Fruit fly (Drosophila melanogaster) whole organism, prepupa: ENCODE data around the gene opm.

ENCODE experiments used
- CG6792 ChIP-seq: fragments of 200-800 bp; sonication (Bioruptor generic); optimal IDR thresholded peaks from 3 replicates; lab custom pipeline; 2016; ENCODE audit warnings: missing biosample characterization, missing genetic modification characterization
- CG9139 ChIP-seq: fragments of 200-800 bp; sonication (Bioruptor generic); optimal IDR thresholded peaks from 3 replicates; lab custom pipeline; 2017; ENCODE audit warnings: missing biosample characterization, mild to moderate bottlenecking, missing genetic modification characterization
- Eip75B ChIP-seq: fragments of 200-800 bp; sonication (Bioruptor generic); optimal IDR thresholded peaks from 3 replicates; lab custom pipeline; 2016; ENCODE audit warnings: missing biosample characterization, missing genetic modification characterization
- Eip78C ChIP-seq: fragments of 200-800 bp; sonication (Bioruptor generic); peaks from one replicate; lab custom pipeline; 2016; ENCODE audit warnings: missing biosample characterization, missing genetic modification characterization
- Gug ChIP-seq: fragments of 200-800 bp; sonication (Bioruptor generic); IDR thresholded peaks from 2 replicates; pipeline ENCODE4 v1.3.6; 2022; ENCODE audit warnings: missing biosample characterization, missing genetic modification characterization
- dsx ChIP-seq: fragments of 200-800 bp; optimal IDR thresholded peaks from 3 replicates; lab custom pipeline; 2019; ENCODE audit warnings: missing biosample characterization, mild to moderate bottlenecking, missing genetic modification characterization, moderate library complexity; ENCODE audit not compliant: poor library complexity, severe bottlenecking
- lz ChIP-seq: fragments of 200-800 bp; sonication (Bioruptor generic); optimal IDR thresholded peaks from 3 replicates; lab custom pipeline; 2016; ENCODE audit warnings: missing biosample characterization, missing genetic modification characterization
- vri ChIP-seq: fragments of 200-800 bp; sonication (Bioruptor generic); optimal IDR thresholded peaks from 3 replicates; lab custom pipeline; 2016; ENCODE audit warnings: missing biosample characterization, mild to moderate bottlenecking, missing genetic modification characterization

- no peak for TF ChIP-seq CG9139 (GFP tag; lab: Kevin White, UChicago)
- TF ChIP-seq Eip75B (GFP tag; lab: Kevin White, UChicago): no peak
- TF ChIP-seq vri (GFP tag; lab: Kevin White, UChicago): no peak
- TF ChIP-seq dsx (GFP tag; lab: Kevin White, UChicago): no peak
- TF ChIP-seq Eip78C (GFP tag; lab: Kevin White, UChicago): no peak
- no peak for TF ChIP-seq CG6792
- TF ChIP-seq lz (GFP tag; lab: Kevin White, UChicago): no peak
- no peak for TF ChIP-seq Gug (GFP tag; lab: Robert Waterston, UW)
These were observed 9.3 kb upstream of the opm start for dm6 chrX:15075485-15076037.
